Worm (Caenorhabditis elegans) whole organism, L1 larva: ENCODE data around the gene B0336.13.

Experiments
- C04F5.9 ChIP-seq: sonication (generic microtip); optimal IDR thresholded peaks from 2 replicates; lab custom pipeline; 2016; ENCODE audit warnings: missing genetic modification characterization, missing compliant biosample characterization
- C16A3.4 ChIP-seq: fragments of 150-350 bp; optimal IDR thresholded peaks from 2 replicates; lab custom pipeline; 2014; ENCODE audit warnings: missing biosample characterization, missing genetic modification characterization
- F16B12.6 ChIP-seq: fragments of 150-350 bp; optimal IDR thresholded peaks from 2 replicates; lab custom pipeline; 2014; ENCODE audit warnings: missing biosample characterization, missing genetic modification characterization
- Y116A8C.19 ChIP-seq: sonication (generic microtip); optimal IDR thresholded peaks from 2 replicates; lab custom pipeline; 2016; ENCODE audit warnings: missing compliant biosample characterization, missing genetic modification characterization, borderline replicate concordance
- aha-1 ChIP-seq: fragments of 150-350 bp; optimal IDR thresholded peaks from 2 replicates; lab custom pipeline; 2014; ENCODE audit warnings: missing biosample characterization, missing genetic modification characterization
- blmp-1 ChIP-seq: fragments of 150-350 bp; optimal IDR thresholded peaks from 2 replicates; lab custom pipeline; 2014; ENCODE audit warnings: missing biosample characterization, missing genetic modification characterization
- ceh-8 ChIP-seq: fragments of 200-800 bp; sonication (Bioruptor generic); optimal IDR thresholded peaks from 2 replicates; lab custom pipeline; 2018; ENCODE audit warnings: mild to moderate bottlenecking, missing genetic modification characterization, moderate library complexity, missing compliant biosample characterization
- ceh-82 ChIP-seq, 3 experiments: fragments of 150-350 bp in 1 of 3; sonication (generic microtip) in 2 of 3; optimal IDR thresholded peaks; 2 replicates each; lab custom pipeline; 2014 to 2017; ENCODE audit warnings: missing biosample characterization in 3 of 3, missing genetic modification characterization in 3 of 3
- ceh-88 ChIP-seq: fragments of 200-800 bp; sonication (Bioruptor generic); IDR thresholded peaks from 2 replicates; pipeline ENCODE4 v1.3.6; 2022; ENCODE audit warnings: missing genetic modification characterization, missing compliant biosample characterization
- ces-1 ChIP-seq: fragments of 150-350 bp; optimal IDR thresholded peaks from 2 replicates; lab custom pipeline; 2014; ENCODE audit warnings: missing biosample characterization, missing genetic modification reagents, missing genetic modification characterization
- dpl-1 ChIP-seq, 3 experiments: fragments of 150-350 bp in 2 of 3; sonication (generic microtip) in 1 of 3; optimal IDR thresholded peaks; 2 replicates each; lab custom pipeline; 2014 to 2017; ENCODE audit warnings: missing biosample characterization in 3 of 3, missing genetic modification characterization in 3 of 3, missing genetic modification reagents in 3 of 3
- efl-1 ChIP-seq, 4 experiments: fragments of 150-350 bp; optimal IDR thresholded peaks in 3 of 4; peaks in 1 of 4; 1 replicate in 1 of 4; 2 replicates in 3 of 4; lab custom pipeline; 2014; ENCODE audit warnings: missing biosample characterization in 2 of 4, missing genetic modification characterization in 2 of 4, missing genetic modification reagents in 2 of 4
- elt-3 ChIP-seq, 6 experiments: fragments of 150-350 bp in 1 of 6; sonication (generic microtip); optimal IDR thresholded peaks; 2 replicates each; lab custom pipeline; 2017 to 2018; ENCODE audit warnings: missing biosample characterization in 6 of 6, missing genetic modification characterization in 6 of 6, inconsistent platforms in 1 of 6
- fkh-4 ChIP-seq: sonication (generic microtip); optimal IDR thresholded peaks from 2 replicates; lab custom pipeline; 2016; ENCODE audit warnings: missing compliant biosample characterization, missing genetic modification characterization, borderline replicate concordance
- fkh-8 ChIP-seq: sonication (generic microtip); optimal IDR thresholded peaks from 2 replicates; lab custom pipeline; 2016; ENCODE audit warnings: mild to moderate bottlenecking, missing genetic modification characterization, missing compliant biosample characterization
- hpl-2 ChIP-seq: fragments of 150-350 bp; optimal IDR thresholded peaks from 2 replicates; lab custom pipeline; 2014; ENCODE audit warnings: missing biosample characterization, missing genetic modification reagents, missing genetic modification characterization
- lin-15B ChIP-seq: fragments of 150-350 bp; sonication (generic microtip); optimal IDR thresholded peaks from 3 replicates; lab custom pipeline; 2014; ENCODE audit warnings: missing biosample characterization, missing genetic modification characterization
- lin-35 ChIP-seq, 2 experiments: fragments of 150-350 bp; optimal IDR thresholded peaks; 2 replicates each; lab custom pipeline; 2014; ENCODE audit warnings: missing biosample characterization in 2 of 2, missing genetic modification characterization in 2 of 2, missing genetic modification reagents in 2 of 2
- lin-39 ChIP-seq: fragments of 150-350 bp; optimal IDR thresholded peaks from 2 replicates; lab custom pipeline; 2014; ENCODE audit warnings: missing biosample characterization, missing genetic modification reagents, missing genetic modification characterization
- lsy-2 ChIP-seq, 2 experiments: fragments of 150-350 bp; optimal IDR thresholded peaks; 2 replicates each; lab custom pipeline; 2014; ENCODE audit warnings: missing biosample characterization in 2 of 2, missing genetic modification characterization in 2 of 2
- mdl-1 ChIP-seq, 2 experiments: fragments of 150-350 bp; optimal IDR thresholded peaks; 2 replicates each; lab custom pipeline; 2014 to 2017; ENCODE audit warnings: missing biosample characterization in 2 of 2, missing genetic modification characterization in 2 of 2, inconsistent platforms in 1 of 2
- mep-1 ChIP-seq: fragments of 150-350 bp; optimal IDR thresholded peaks from 2 replicates; lab custom pipeline; 2014; ENCODE audit warnings: missing biosample characterization, missing genetic modification characterization
- nhr-19 ChIP-seq: fragments of 200-800 bp; sonication (Bioruptor generic); conservative IDR thresholded peaks from 2 replicates; pipeline ENCODE4 v1.3.6; 2022; ENCODE audit warnings: missing genetic modification characterization, missing compliant biosample characterization
- nhr-20 ChIP-seq: sonication (generic microtip); optimal IDR thresholded peaks from 2 replicates; lab custom pipeline; 2016; ENCODE audit warnings: mild to moderate bottlenecking, missing genetic modification characterization, missing compliant biosample characterization
- nhr-71 ChIP-seq: sonication (generic microtip); optimal IDR thresholded peaks from 2 replicates; lab custom pipeline; 2016; ENCODE audit warnings: mild to moderate bottlenecking, missing genetic modification characterization, moderate library complexity, missing compliant biosample characterization
- nhr-77 ChIP-seq: fragments of 150-350 bp; optimal IDR thresholded peaks from 2 replicates; lab custom pipeline; 2014; ENCODE audit warnings: missing biosample characterization, missing genetic modification characterization
- nhr-84 ChIP-seq: sonication (generic microtip); optimal IDR thresholded peaks from 2 replicates; lab custom pipeline; 2017; ENCODE audit warnings: missing biosample characterization, missing genetic modification characterization
- nhr-85 ChIP-seq: sonication (generic microtip); peaks from one replicate; lab custom pipeline; 2016; ENCODE audit warnings: missing genetic modification characterization, inconsistent platforms, missing compliant biosample characterization
- pag-3 ChIP-seq: sonication (generic microtip); optimal IDR thresholded peaks from 2 replicates; lab custom pipeline; 2017; ENCODE audit warnings: missing genetic modification characterization, mild to moderate bottlenecking, missing compliant biosample characterization, antibody characterized with exemption, borderline replicate concordance; ENCODE audit not compliant: insufficient read depth
- rnt-1 ChIP-seq: sonication (generic microtip); optimal IDR thresholded peaks from 2 replicates; lab custom pipeline; 2016; ENCODE audit warnings: mild to moderate bottlenecking, missing genetic modification characterization, moderate library complexity, missing compliant biosample characterization
- skn-1 ChIP-seq: fragments of 150-350 bp; optimal IDR thresholded peaks from 2 replicates; lab custom pipeline; 2014; ENCODE audit warnings: missing biosample characterization, missing genetic modification characterization
- snu-23 ChIP-seq: sonication (generic microtip); optimal IDR thresholded peaks from 2 replicates; lab custom pipeline; 2016; ENCODE audit warnings: missing genetic modification characterization, missing compliant biosample characterization
- swsn-7 ChIP-seq: sonication (generic microtip); optimal IDR thresholded peaks from 2 replicates; lab custom pipeline; 2016; ENCODE audit warnings: missing genetic modification characterization, missing compliant biosample characterization
- tlp-1 ChIP-seq: fragments of 150-350 bp; optimal IDR thresholded peaks from 2 replicates; lab custom pipeline; 2014; ENCODE audit warnings: missing biosample characterization, missing genetic modification characterization
- unc-30 ChIP-seq: sonication (generic microtip); optimal IDR thresholded peaks from 2 replicates; lab custom pipeline; 2017; ENCODE audit warnings: missing biosample characterization, missing genetic modification characterization
- unc-62 ChIP-seq: fragments of 150-350 bp; optimal IDR thresholded peaks from 2 replicates; lab custom pipeline; 2014; ENCODE audit warnings: missing biosample characterization, missing genetic modification reagents, missing genetic modification characterization
- vab-15 ChIP-seq: sonication (generic microtip); optimal IDR thresholded peaks from 2 replicates; lab custom pipeline; 2017; ENCODE audit warnings: missing genotype, mild to moderate bottlenecking, missing genetic modification characterization, missing compliant biosample characterization
- zag-1 ChIP-seq: fragments of 150-350 bp; optimal IDR thresholded peaks from 2 replicates; lab custom pipeline; 2014; ENCODE audit warnings: missing biosample characterization, missing genetic modification characterization
- ztf-11 ChIP-seq, 2 experiments: sonication (generic microtip); optimal IDR thresholded peaks; 2 replicates each; lab custom pipeline; 2016 to 2017; ENCODE audit warnings: missing genetic modification characterization in 2 of 2, missing biosample characterization in 1 of 2, missing compliant biosample characterization in 1 of 2
- ztf-4 ChIP-seq: fragments of 150-350 bp; optimal IDR thresholded peaks from 2 replicates; lab custom pipeline; 2014; ENCODE audit warnings: missing biosample characterization, missing genetic modification characterization

B0336.13 gene

DNA sequence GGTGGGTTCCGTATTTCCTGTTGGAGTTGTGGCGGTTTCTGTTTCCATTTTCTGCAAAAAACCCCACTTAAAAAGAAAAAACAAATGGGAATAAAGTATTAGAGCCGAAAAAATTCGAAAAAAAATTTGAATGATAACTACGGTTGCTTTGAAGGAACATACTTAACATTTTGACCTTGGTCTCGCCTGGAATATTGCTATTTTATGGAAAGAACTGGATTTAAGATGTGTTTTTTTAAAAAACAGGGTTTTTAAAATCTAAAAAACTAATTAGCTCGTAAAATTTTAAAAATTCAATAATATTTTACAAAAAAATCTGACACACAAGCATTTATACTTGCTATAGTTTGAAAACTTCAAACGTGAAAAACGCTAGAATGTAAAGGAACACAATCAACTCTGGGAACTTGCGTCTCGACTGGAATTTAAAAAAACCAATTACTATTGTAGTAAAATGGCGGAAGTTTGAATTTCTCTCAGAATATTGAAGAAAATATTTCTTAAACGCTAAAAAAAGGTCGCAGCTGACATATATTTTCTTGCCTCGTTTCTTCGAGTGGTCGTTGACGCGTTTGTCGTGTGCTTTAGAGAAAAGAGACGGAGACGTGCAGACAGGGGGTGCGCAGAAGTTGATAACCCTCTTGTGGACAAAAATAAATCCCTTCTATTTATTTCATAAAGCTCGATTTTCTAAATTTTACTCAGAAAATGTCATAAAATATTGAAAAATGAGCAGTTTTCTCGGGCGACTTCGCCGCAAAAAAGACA, 4.3 kb downstream of the B0336.13 start, which contains the start of the genes lgg-3 and rgs-5:
TSS of gene lgg-3 (minus strand) at position 51 of the 768 bp plus-strand sequence.
TSS of gene rgs-5 (plus strand) at position 593 of the 768 bp plus-strand sequence.
- no peak for TF ChIP-seq pag-3 (tag; lab: Kevin White, UChicago)
- TF ChIP-seq rnt-1 (tag; lab: Kevin White, UChicago): peak; percentile 34
- TF ChIP-seq blmp-1: peak; percentile 20
- peak; percentile 15 for TF ChIP-seq mep-1
- TF ChIP-seq fkh-4 (tag; lab: Kevin White, UChicago): no peak
- peak in 1 of 6 experiments; percentile 28 for TF ChIP-seq elt-3 (tag; optimal IDR thresholded peaks at IDR 0.05; lab: Kevin White, UChicago)
- peak; percentile 3 for TF ChIP-seq nhr-20
- peak; percentile 46 for TF ChIP-seq nhr-71 (tag; lab: Kevin White, UChicago)
- no peak for TF ChIP-seq nhr-77 (tag; lab: Kevin White, UChicago)
- peak in 1 of 3 experiments; percentile 34 for TF ChIP-seq ceh-82 (tag; optimal IDR thresholded peaks at IDR 0.05; lab: Kevin White, UChicago)
- TF ChIP-seq lin-39 (tag; lab: Kevin White, UChicago): no peak
- peak in 1 of 2 experiments; percentile 8 for TF ChIP-seq mdl-1 (tag; optimal IDR thresholded peaks at IDR 0.05; lab: Kevin White, UChicago)
- peak; percentile 30 for TF ChIP-seq snu-23 (GFP tag; lab: Kevin White, UChicago)
- peak; percentile 14 to 64 (median 48) for TF ChIP-seq dpl-1 (GFP tag; optimal IDR thresholded peaks at IDR 0.05; lab: Kevin White, UChicago)
- TF ChIP-seq nhr-85 (tag; lab: Kevin White, UChicago): peak; percentile 17
- TF ChIP-seq lsy-2 (tag; optimal IDR thresholded peaks at IDR 0.05; lab: Kevin White, UChicago): peak; percentile 30 to 62
- no peak for TF ChIP-seq aha-1 (tag; lab: Kevin White, UChicago)
- peak; percentile 10 to 70 for TF ChIP-seq lin-35 (GFP tag; optimal IDR thresholded peaks at IDR 0.05; lab: Kevin White, UChicago)
- TF ChIP-seq nhr-84: no peak
- TF ChIP-seq unc-62: no peak
- peak; percentile 50 to 70 for TF ChIP-seq efl-1 (optimal IDR thresholded peaks at IDR 0.05; lab: Kevin White, UChicago)
- peak; percentile 47 to 93 for TF ChIP-seq efl-1 (GFP tag; optimal IDR thresholded peaks at IDR 0.05 in 1 of 2; lab: Kevin White, UChicago)
- peak; percentile 27 for TF ChIP-seq C16A3.4 (tag; lab: Kevin White, UChicago)
- no peak for TF ChIP-seq unc-30 (tag; lab: Kevin White, UChicago)
- TF ChIP-seq fkh-8: peak; percentile 1
- TF ChIP-seq lin-15B: peak; percentile 18

DNA sequence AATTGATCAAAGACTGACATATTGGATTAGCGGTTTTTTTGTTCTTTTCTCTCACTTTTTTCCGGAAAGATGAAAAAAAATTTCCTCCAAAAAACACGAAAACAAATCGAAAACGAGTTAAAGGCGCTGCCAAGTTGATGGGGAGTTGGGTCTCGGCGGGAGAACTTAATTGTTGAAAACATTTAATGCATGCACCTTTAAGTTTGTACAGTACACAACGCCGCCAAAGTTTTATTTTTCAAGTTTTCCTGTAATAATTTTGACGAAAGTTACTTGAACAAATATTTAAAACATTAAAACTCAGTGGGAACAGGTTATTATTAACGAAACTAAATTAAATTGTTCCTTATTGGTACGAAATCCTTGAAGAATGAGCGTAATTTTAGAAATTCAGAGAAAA, 7.7 kb downstream of the B0336.13 start:
- TF ChIP-seq ceh-8 (no peak), ztf-4 (tag; lab: Kevin White, UChicago) (no peak), ztf-11 (tag; optimal IDR thresholded peaks at IDR 0.05; lab: Kevin White, UChicago) (no peak), skn-1 (tag; lab: Kevin White, UChicago) (no peak), Y116A8C.19 (tag; lab: Kevin White, UChicago) (no peak), nhr-20 (no peak), vab-15 (tag; lab: Kevin White, UChicago) (no peak), nhr-85 (tag; lab: Kevin White, UChicago) (no peak), lin-35 (GFP tag; optimal IDR thresholded peaks at IDR 0.05; lab: Kevin White, UChicago) (no peak), ceh-88 (no peak), nhr-71 (tag; lab: Kevin White, UChicago) (no peak)

DNA sequence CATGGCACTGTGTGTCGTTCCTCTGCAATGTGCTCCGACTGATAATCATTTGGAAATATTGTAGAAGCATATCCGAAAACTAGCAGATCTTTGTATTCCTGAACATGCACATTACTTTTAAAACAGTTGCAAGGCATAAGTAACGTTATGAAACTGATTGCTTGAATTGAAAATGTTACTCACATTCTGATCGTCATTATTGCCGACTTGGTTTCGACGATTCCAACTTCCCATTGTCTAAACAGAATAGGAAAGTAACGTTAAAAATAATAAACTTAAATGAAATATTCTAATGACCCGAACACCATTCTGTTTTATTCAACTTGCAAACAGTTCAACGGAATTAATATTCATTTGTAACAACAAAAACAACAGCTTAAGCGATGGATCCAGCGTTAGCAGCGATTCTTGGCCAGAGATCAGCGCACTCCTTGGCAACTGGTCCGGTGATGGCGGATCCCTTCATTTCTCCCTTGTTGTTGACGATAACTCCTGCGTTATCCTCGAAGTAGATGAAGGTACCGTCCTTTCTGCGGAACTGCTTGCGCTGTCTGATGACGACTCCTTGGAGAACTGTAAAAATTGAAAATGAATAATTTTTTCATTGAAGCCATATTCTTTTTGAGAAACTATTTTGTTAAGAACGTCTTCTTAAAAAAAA, 11.5 kb downstream of the B0336.13 start, which contains the start of gene swp-1:
TSS of gene swp-1 (minus strand) at position 298 of the 661 bp plus-strand sequence.
- TF ChIP-seq nhr-84: no peak
- no peak for TF ChIP-seq zag-1 (tag; lab: Kevin White, UChicago)
- TF ChIP-seq rnt-1 (tag; lab: Kevin White, UChicago): no peak
- peak; percentile 49 for TF ChIP-seq nhr-85 (tag; lab: Kevin White, UChicago)
- TF ChIP-seq nhr-71 (tag; lab: Kevin White, UChicago): peak; percentile 13
- no peak for TF ChIP-seq nhr-19
- no peak for TF ChIP-seq C04F5.9 (tag; lab: Kevin White, UChicago)
- no peak for TF ChIP-seq swsn-7 (tag; lab: Kevin White, UChicago)
- no peak for TF ChIP-seq hpl-2 (GFP tag; lab: Kevin White, UChicago)
- TF ChIP-seq F16B12.6 (tag; lab: Kevin White, UChicago): no peak
- TF ChIP-seq dpl-1 (GFP tag; optimal IDR thresholded peaks at IDR 0.05; lab: Kevin White, UChicago): no peak
- no peak for TF ChIP-seq unc-30 (tag; lab: Kevin White, UChicago)
- no peak for TF ChIP-seq pag-3 (tag; lab: Kevin White, UChicago)
- TF ChIP-seq ceh-8: no peak
- peak in 1 of 2 experiments; percentile 26 for TF ChIP-seq lsy-2 (tag; optimal IDR thresholded peaks at IDR 0.05; lab: Kevin White, UChicago)
- no peak for TF ChIP-seq ces-1 (GFP tag; lab: Kevin White, UChicago)
- TF ChIP-seq tlp-1: no peak
